Worm (Caenorhabditis elegans) whole organism, L2 larva: ENCODE measurements around the gene F46G11.6.

ENCODE experiments used
- nhr-77 ChIP-seq: fragments of 150-350 bp; optimal IDR thresholded peaks from 2 replicates; lab custom pipeline; 2014; ENCODE audit warnings: missing biosample characterization, missing genetic modification characterization
- snpc-4 ChIP-seq: fragments of 150-350 bp; optimal IDR thresholded peaks from 2 replicates; lab custom pipeline; 2014; ENCODE audit warnings: missing biosample characterization, missing genetic modification characterization
- unc-55 ChIP-seq: fragments of 150-350 bp; sonication (generic microtip); optimal IDR thresholded peaks from 3 replicates; lab custom pipeline; 2014; ENCODE audit warnings: missing biosample characterization, missing genetic modification reagents, missing genetic modification characterization
- unc-62 ChIP-seq: fragments of 150-350 bp; optimal IDR thresholded peaks from 2 replicates; lab custom pipeline; 2014; ENCODE audit warnings: missing biosample characterization, missing genetic modification reagents, missing genetic modification characterization
- ztf-4 ChIP-seq: fragments of 150-350 bp; optimal IDR thresholded peaks from 2 replicates; lab custom pipeline; 2014; ENCODE audit warnings: missing biosample characterization, missing genetic modification characterization

DNA sequence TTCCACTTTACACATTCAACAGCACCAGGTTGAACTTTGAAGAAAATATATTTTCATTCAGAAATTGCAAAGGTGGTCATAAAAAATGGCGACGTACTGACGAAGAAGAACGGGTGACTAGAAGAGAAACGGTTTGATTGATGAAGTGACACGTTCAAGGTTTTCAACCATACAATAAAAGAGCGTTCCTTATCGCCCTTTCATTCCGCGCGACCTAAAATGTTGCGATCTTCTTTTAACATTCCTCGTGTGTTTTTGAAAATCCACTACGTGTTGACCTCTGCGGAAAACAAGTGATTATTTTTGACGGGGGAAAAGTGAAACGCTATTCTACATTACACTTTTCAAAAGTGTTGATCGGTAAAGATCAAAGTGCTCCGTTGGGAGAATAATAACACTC is 41.8 kb downstream of the F46G11.6 start:
- TF ChIP-seq ztf-4 (tag; lab: Kevin White, UChicago) (no peak), nhr-77 (tag; lab: Kevin White, UChicago) (no peak), unc-55 (GFP tag; lab: Kevin White, UChicago) (no peak), unc-62 (no peak), snpc-4 (tag; lab: Kevin White, UChicago) (no peak)
